Fruit fly (Drosophila melanogaster) whole organism, prepupa: ENCODE results near the gene CG4935.
A peak's percentile ranks its signal among the peaks of the same experiment; 100 is the strongest.

Experiments
- Blimp-1 ChIP-seq: fragments of 200-800 bp; sonication (Bioruptor generic); optimal IDR thresholded peaks from 3 replicates; lab custom pipeline; 2017; ENCODE audit warnings: missing biosample characterization, missing genetic modification characterization, mild to moderate bottlenecking, moderate library complexity, missing genetic modification reagents
- CG3032 ChIP-seq: fragments of 200-800 bp; optimal IDR thresholded peaks from 2 replicates; lab custom pipeline; 2019; ENCODE audit warnings: missing biosample characterization, mild to moderate bottlenecking, missing genetic modification characterization, moderate library complexity
- CG6808 ChIP-seq: fragments of 200-800 bp; sonication (Bioruptor generic); optimal IDR thresholded peaks from 3 replicates; lab custom pipeline; 2017; ENCODE audit warnings: missing biosample characterization, missing genetic modification characterization, mild to moderate bottlenecking, moderate library complexity, missing genetic modification reagents
- Eip78C ChIP-seq: fragments of 200-800 bp; sonication (Bioruptor generic); peaks from one replicate; lab custom pipeline; 2016; ENCODE audit warnings: missing biosample characterization, missing genetic modification characterization
- Ets21C ChIP-seq: fragments of 200-800 bp; sonication (Bioruptor generic); optimal IDR thresholded peaks from 3 replicates; lab custom pipeline; 2016; ENCODE audit warnings: missing biosample characterization, missing genetic modification characterization
- Ets96B ChIP-seq: fragments of 200-800 bp; optimal IDR thresholded peaks from 2 replicates; lab custom pipeline; 2019; ENCODE audit warnings: missing biosample characterization, mild to moderate bottlenecking, missing genetic modification characterization, moderate library complexity
- Hr39 ChIP-seq: fragments of 200-800 bp; sonication (Bioruptor generic); optimal IDR thresholded peaks from 2 replicates; lab custom pipeline; 2016; ENCODE audit warnings: missing biosample characterization, missing genetic modification characterization
- Smox ChIP-seq: fragments of 200-800 bp; sonication (Bioruptor generic); optimal IDR thresholded peaks from 3 replicates; lab custom pipeline; 2016; ENCODE audit warnings: missing biosample characterization, missing genetic modification characterization
- spab ChIP-seq: fragments of 200-800 bp; sonication (Bioruptor generic); optimal IDR thresholded peaks from 2 replicates; lab custom pipeline; 2017; ENCODE audit warnings: missing biosample characterization, mild to moderate bottlenecking, missing genetic modification characterization, missing genetic modification reagents
- ss ChIP-seq, 2 experiments: fragments of 200-800 bp; sonication (Bioruptor generic); optimal IDR thresholded peaks; 2 replicates in 1 of 2; 3 replicates in 1 of 2; lab custom pipeline; 2017 to 2018; ENCODE audit warnings: mild to moderate bottlenecking in 2 of 2, missing biosample characterization in 2 of 2, missing genetic modification characterization in 2 of 2, moderate library complexity in 1 of 2
- svp ChIP-seq: fragments of 200-800 bp; sonication (Bioruptor generic); peaks from one replicate; lab custom pipeline; 2016; ENCODE audit warnings: missing biosample characterization, missing genetic modification characterization

dm6 chr2L:16274100-16274499 lies 12.2 kb downstream of the CG4935 start:
- no peak for TF ChIP-seq Hr39
- TF ChIP-seq Eip78C (GFP tag; lab: Kevin White, UChicago): no peak
- TF ChIP-seq Ets21C (GFP tag; lab: Kevin White, UChicago): no peak
- TF ChIP-seq spab (GFP tag; lab: Kevin White, UChicago): no peak
- no peak for TF ChIP-seq Ets96B (tag; lab: Kevin White, UChicago)
- no peak for TF ChIP-seq CG3032 (tag; lab: Kevin White, UChicago)
- no peak for TF ChIP-seq Blimp-1 (GFP tag; lab: Kevin White, UChicago)
- TF ChIP-seq CG6808 (GFP tag; lab: Kevin White, UChicago): no peak
- no peak for TF ChIP-seq Smox (GFP tag; lab: Kevin White, UChicago)
- TF ChIP-seq svp (GFP tag; lab: Kevin White, UChicago): peak; percentile 83
- TF ChIP-seq ss (GFP tag; optimal IDR thresholded peaks at IDR 0.05; lab: Kevin White, UChicago): no peak
